Worm (Caenorhabditis elegans) whole organism, L4 larva: Measurements from ENCODE around the gene F55G1.7.
A peak's percentile ranks its signal among the peaks of the same experiment; 100 is the strongest.

ENCODE experiments used
- F10B5.3 ChIP-seq: sonication (generic microtip); optimal IDR thresholded peaks from 2 replicates; lab custom pipeline; 2016; ENCODE audit warnings: mild to moderate bottlenecking, missing genetic modification characterization, missing compliant biosample characterization
- F26F4.8 ChIP-seq: fragments of 200-800 bp; sonication (Bioruptor generic); conservative IDR thresholded peaks from 2 replicates; pipeline ENCODE4 v1.3.6; 2022; ENCODE audit warnings: missing genetic modification characterization, missing compliant biosample characterization
- F37D6.2 ChIP-seq: sonication (generic microtip); optimal IDR thresholded peaks from 2 replicates; lab custom pipeline; 2016; ENCODE audit warnings: mild to moderate bottlenecking, missing genetic modification characterization, missing compliant biosample characterization
- F44E2.7 ChIP-seq: fragments of 200-800 bp; sonication (Bioruptor generic); IDR thresholded peaks from 2 replicates; pipeline ENCODE4 v2.1.2; 2022; ENCODE audit warnings: missing genetic modification characterization, missing compliant biosample characterization
- F49E8.2 ChIP-seq: sonication (generic microtip); optimal IDR thresholded peaks from 2 replicates; lab custom pipeline; 2016; ENCODE audit warnings: missing compliant biosample characterization, mild to moderate bottlenecking, missing genetic modification characterization, borderline replicate concordance
- T20F7.1 ChIP-seq: fragments of 200-800 bp; sonication (Bioruptor generic); optimal IDR thresholded peaks from 2 replicates; lab custom pipeline; 2018; ENCODE audit warnings: mild to moderate bottlenecking, missing genetic modification characterization, missing compliant biosample characterization
- Y105C5A.15 ChIP-seq: fragments of 200-800 bp; sonication (Bioruptor generic); IDR thresholded peaks from 2 replicates; pipeline ENCODE4 v1.3.6; 2022; ENCODE audit warnings: missing genetic modification characterization, missing compliant biosample characterization
- Y75B8A.6 ChIP-seq: fragments of 200-800 bp; sonication (Bioruptor generic); IDR thresholded peaks from 2 replicates; pipeline ENCODE4 v1.3.6; 2022; ENCODE audit warnings: missing genetic modification reagents, missing genetic modification characterization, missing compliant biosample characterization
- aly-2 ChIP-seq: sonication (generic microtip); optimal IDR thresholded peaks from 2 replicates; lab custom pipeline; 2018; ENCODE audit warnings: missing biosample characterization, missing genetic modification characterization
- arid-1 ChIP-seq: fragments of 200-800 bp; sonication (Bioruptor generic); conservative IDR thresholded peaks from 2 replicates; pipeline ENCODE4 v1.3.6; 2022; ENCODE audit warnings: missing genetic modification reagents, missing genetic modification characterization, missing compliant biosample characterization
- attf-4 ChIP-seq: sonication (generic microtip); optimal IDR thresholded peaks from 3 replicates; lab custom pipeline; 2017; ENCODE audit warnings: missing biosample characterization, missing genetic modification characterization
- ceh-20 ChIP-seq: fragments of 200-800 bp; sonication (Bioruptor generic); IDR thresholded peaks from 2 replicates; pipeline ENCODE4 v1.3.6; 2022; ENCODE audit warnings: missing genetic modification reagents, missing genetic modification characterization, missing compliant biosample characterization
- ceh-62 ChIP-seq: sonication (generic microtip); optimal IDR thresholded peaks from 2 replicates; lab custom pipeline; 2017; ENCODE audit warnings: missing biosample characterization, missing genetic modification characterization
- ces-1 ChIP-seq: fragments of 150-350 bp; sonication (generic microtip); optimal IDR thresholded peaks from 4 replicates; lab custom pipeline; 2014; ENCODE audit warnings: missing biosample characterization, missing genetic modification reagents, missing genetic modification characterization
- ctbp-1 ChIP-seq: fragments of 200-800 bp; sonication (Bioruptor generic); IDR thresholded peaks from 2 replicates; pipeline ENCODE4 v1.3.6; 2022; ENCODE audit warnings: missing genetic modification reagents, missing genetic modification characterization, missing compliant biosample characterization
- daf-16 ChIP-seq, 3 experiments: sonication (generic microtip); optimal IDR thresholded peaks; 2 replicates each; lab custom pipeline; 2016 to 2017; ENCODE audit warnings: missing genetic modification characterization in 3 of 3, missing genetic modification reagents in 3 of 3, mild to moderate bottlenecking in 2 of 3, missing compliant biosample characterization in 2 of 3, missing biosample characterization in 1 of 3, moderate library complexity in 1 of 3
- daf-8 ChIP-seq: fragments of 200-800 bp; sonication (Bioruptor generic); IDR thresholded peaks from 2 replicates; pipeline ENCODE4 v1.3.6; 2022; ENCODE audit warnings: missing genetic modification characterization, missing compliant biosample characterization
- dmd-9 ChIP-seq: fragments of 200-800 bp; sonication (Bioruptor generic); IDR thresholded peaks from 2 replicates; pipeline ENCODE4 v1.3.6; 2022; ENCODE audit warnings: missing genetic modification reagents, missing genetic modification characterization, missing compliant biosample characterization
- dpl-1 ChIP-seq: fragments of 150-350 bp; optimal IDR thresholded peaks from 2 replicates; lab custom pipeline; 2014; ENCODE audit warnings: missing biosample characterization, missing genetic modification reagents, missing genetic modification characterization
- dve-1 ChIP-seq: sonication (generic microtip); optimal IDR thresholded peaks from 2 replicates; lab custom pipeline; 2017; ENCODE audit warnings: antibody characterized with exemption, mild to moderate bottlenecking, missing genetic modification characterization, missing compliant biosample characterization; ENCODE audit not compliant: insufficient read depth
- egl-43 ChIP-seq: fragments of 200-800 bp; sonication (Bioruptor generic); IDR thresholded peaks from 2 replicates; pipeline ENCODE4 v1.3.6; 2022; ENCODE audit warnings: missing genetic modification reagents, missing genetic modification characterization, missing compliant biosample characterization
- fkh-10 ChIP-seq: fragments of 150-350 bp; optimal IDR thresholded peaks from 2 replicates; lab custom pipeline; 2014; ENCODE audit warnings: missing biosample characterization, missing genetic modification reagents, missing genetic modification characterization
- fos-1 ChIP-seq: fragments of 150-350 bp; optimal IDR thresholded peaks from 2 replicates; lab custom pipeline; 2014; ENCODE audit warnings: missing biosample characterization, missing genetic modification characterization
- gei-8 ChIP-seq: fragments of 200-800 bp; sonication (Bioruptor generic); optimal IDR thresholded peaks from 2 replicates; lab custom pipeline; 2018; ENCODE audit warnings: mild to moderate bottlenecking, missing genetic modification characterization, missing compliant biosample characterization
- hif-1 ChIP-seq, 2 experiments: sonication (generic microtip); optimal IDR thresholded peaks; 2 replicates each; lab custom pipeline; 2016 to 2017; ENCODE audit warnings: missing compliant biosample characterization in 2 of 2, missing genetic modification characterization in 2 of 2, missing genetic modification reagents in 2 of 2, missing genotype in 2 of 2, mild to moderate bottlenecking in 1 of 2
- hmg-1.1 ChIP-seq: fragments of 200-800 bp; sonication (Bioruptor generic); IDR thresholded peaks from 2 replicates; pipeline ENCODE4 v1.3.6; 2022; ENCODE audit warnings: missing genetic modification reagents, missing genetic modification characterization, missing compliant biosample characterization
- lim-7 ChIP-seq: fragments of 200-800 bp; sonication (Bioruptor generic); IDR thresholded peaks from 2 replicates; pipeline ENCODE4 v1.3.6; 2022; ENCODE audit warnings: missing genetic modification characterization, missing compliant biosample characterization
- lin-29 ChIP-seq: fragments of 200-800 bp; sonication (Bioruptor generic); IDR thresholded peaks from 2 replicates; pipeline ENCODE4 v1.3.6; 2022; ENCODE audit warnings: missing genetic modification reagents, missing genetic modification characterization, missing compliant biosample characterization
- lin-38 ChIP-seq: fragments of 200-800 bp; sonication (Bioruptor generic); IDR thresholded peaks from 2 replicates; pipeline ENCODE4 v1.3.6; 2022; ENCODE audit warnings: missing genetic modification reagents, missing genetic modification characterization, missing compliant biosample characterization
- lir-3 ChIP-seq: sonication (generic microtip); optimal IDR thresholded peaks from 2 replicates; lab custom pipeline; 2016; ENCODE audit warnings: mild to moderate bottlenecking, missing genetic modification characterization, missing compliant biosample characterization
- madf-5 ChIP-seq, 2 experiments: fragments of 200-800 bp; sonication (Bioruptor generic); IDR thresholded peaks; 2 replicates each; pipeline ENCODE4 v1.3.6; 2022; ENCODE audit warnings: missing compliant biosample characterization in 2 of 2, missing genetic modification characterization in 2 of 2
- madf-9 ChIP-seq: fragments of 200-800 bp; sonication (Bioruptor generic); conservative IDR thresholded peaks from 2 replicates; pipeline ENCODE4 v1.3.6; 2022; ENCODE audit warnings: missing genetic modification reagents, missing genetic modification characterization, missing compliant biosample characterization
- mdt-29 ChIP-seq: fragments of 200-800 bp; sonication (Bioruptor generic); IDR thresholded peaks from 2 replicates; pipeline ENCODE4 v1.3.6; 2022; ENCODE audit warnings: missing genetic modification reagents, missing genetic modification characterization, missing compliant biosample characterization
- mxl-3 ChIP-seq: fragments of 200-800 bp; sonication (Bioruptor generic); optimal IDR thresholded peaks from 2 replicates; lab custom pipeline; 2018; ENCODE audit warnings: mild to moderate bottlenecking, missing genetic modification characterization, missing compliant biosample characterization
- nhr-111 ChIP-seq: fragments of 200-800 bp; sonication (Bioruptor generic); optimal IDR thresholded peaks from 2 replicates; lab custom pipeline; 2018; ENCODE audit warnings: mild to moderate bottlenecking, missing genetic modification characterization, missing compliant biosample characterization
- nhr-237 ChIP-seq: sonication (generic microtip); optimal IDR thresholded peaks from 2 replicates; lab custom pipeline; 2017; ENCODE audit warnings: missing biosample characterization, missing genetic modification characterization
- nhr-28 ChIP-seq: fragments of 150-350 bp; optimal IDR thresholded peaks from 2 replicates; lab custom pipeline; 2014; ENCODE audit warnings: missing biosample characterization, missing genetic modification characterization
- nhr-48 ChIP-seq: sonication (generic microtip); optimal IDR thresholded peaks from 2 replicates; lab custom pipeline; 2016; ENCODE audit warnings: mild to moderate bottlenecking, missing genetic modification characterization, missing compliant biosample characterization
- pqm-1 ChIP-seq: sonication (generic microtip); optimal IDR thresholded peaks from 2 replicates; lab custom pipeline; 2017; ENCODE audit warnings: missing biosample characterization, missing genetic modification characterization
- rbr-2 ChIP-seq: sonication (generic microtip); optimal IDR thresholded peaks from 2 replicates; lab custom pipeline; 2016; ENCODE audit warnings: missing genotype, missing genetic modification characterization, missing compliant biosample characterization
- spr-1 ChIP-seq: sonication (generic microtip); optimal IDR thresholded peaks from 2 replicates; lab custom pipeline; 2016; ENCODE audit warnings: mild to moderate bottlenecking, missing genetic modification characterization, missing compliant biosample characterization
- unc-62 ChIP-seq, 3 experiments: fragments of 150-350 bp in 1 of 3; sonication (generic microtip); optimal IDR thresholded peaks in 2 of 3; peaks in 1 of 3; 1 replicate in 1 of 3; 2 replicates in 2 of 3; lab custom pipeline; 2014 to 2017; ENCODE audit warnings: missing biosample characterization in 3 of 3, missing genetic modification characterization in 3 of 3, missing genetic modification reagents in 3 of 3, missing genotype in 1 of 3
- vab-7 ChIP-seq: fragments of 200-800 bp; sonication (Bioruptor generic); IDR thresholded peaks from 2 replicates; pipeline ENCODE4 v1.3.6; 2022; ENCODE audit warnings: missing genetic modification reagents, missing genetic modification characterization, missing compliant biosample characterization
- zfp-3 ChIP-seq: fragments of 200-800 bp; sonication (Bioruptor generic); conservative IDR thresholded peaks from 2 replicates; pipeline ENCODE4 v1.3.6; 2022; ENCODE audit warnings: missing genetic modification reagents, missing genetic modification characterization, missing compliant biosample characterization
- zip-2 ChIP-seq: fragments of 150-350 bp; optimal IDR thresholded peaks from 2 replicates; lab custom pipeline; 2014; ENCODE audit warnings: missing biosample characterization, missing genetic modification characterization
- ztf-11 ChIP-seq: fragments of 150-350 bp; optimal IDR thresholded peaks from 2 replicates; lab custom pipeline; 2014; ENCODE audit warnings: missing biosample characterization, missing genetic modification characterization

Gene F55G1.7

DNA sequence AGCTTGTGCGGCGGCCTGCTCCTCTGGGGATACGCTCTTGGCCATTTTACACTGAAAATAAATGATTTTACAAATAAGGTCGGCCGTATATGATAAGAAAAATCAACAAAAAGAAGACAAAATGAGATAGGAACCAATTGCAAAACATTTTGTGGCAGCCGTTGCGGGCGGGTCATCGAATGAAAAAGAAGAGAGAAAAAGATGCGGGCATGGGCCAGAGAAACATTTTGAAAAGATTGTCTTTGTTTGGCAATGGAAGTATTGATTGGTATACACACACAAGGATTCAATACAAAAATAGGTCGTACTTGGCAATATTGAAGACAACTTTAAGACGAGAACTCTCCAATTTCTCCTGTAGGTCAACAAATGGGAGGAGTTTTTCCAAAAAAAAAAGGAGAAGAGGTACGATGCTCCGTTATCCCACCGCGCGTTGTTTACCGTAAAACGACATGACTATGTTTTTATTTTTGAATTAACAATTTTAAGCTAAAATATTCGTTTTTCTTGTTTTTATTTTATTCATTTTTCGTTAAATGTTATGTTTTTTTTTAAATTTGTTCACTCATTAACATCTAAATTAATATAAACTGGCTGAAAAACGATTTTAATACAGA lies 43.1 kb upstream of the F55G1.7 start, which contains the start of the genes plc-4 and R05G6.4 (continued):
- TF ChIP-seq pqm-1, result no peak
- no peak for TF ChIP-seq zip-2
- TF ChIP-seq ceh-62 (tag; lab: Kevin White, UChicago), result no peak
- no peak for TF ChIP-seq vab-7
- no peak for TF ChIP-seq ctbp-1 (GFP tag; lab: Robert Waterston, UW)
- TF ChIP-seq mxl-3 (GFP tag; lab: Kevin White, UChicago), result no peak
- TF ChIP-seq ztf-11 (tag; lab: Kevin White, UChicago), result no peak
- TF ChIP-seq daf-16 (GFP tag; optimal IDR thresholded peaks at IDR 0.05; lab: Kevin White, UChicago), result no peak
- peak; percentile 32 for TF ChIP-seq daf-16 (tag; optimal IDR thresholded peaks at IDR 0.05; lab: Kevin White, UChicago)
- TF ChIP-seq F49E8.2, result no peak
- no peak for TF ChIP-seq F10B5.3 (tag; lab: Kevin White, UChicago)
- no peak for TF ChIP-seq egl-43 (GFP tag; lab: Robert Waterston, UW)
- TF ChIP-seq lim-7 (GFP tag; lab: Robert Waterston, UW), result no peak
- TF ChIP-seq dpl-1 (GFP tag; lab: Kevin White, UChicago), result peak; percentile 46
- 0 out of 2 replicates have a peak, but pooled peaks have one; percentile 11 for TF ChIP-seq lin-38 (GFP tag; lab: Robert Waterston, UW)
- TF ChIP-seq zfp-3 (GFP tag; lab: Robert Waterston, UW), result no peak

DNA sequence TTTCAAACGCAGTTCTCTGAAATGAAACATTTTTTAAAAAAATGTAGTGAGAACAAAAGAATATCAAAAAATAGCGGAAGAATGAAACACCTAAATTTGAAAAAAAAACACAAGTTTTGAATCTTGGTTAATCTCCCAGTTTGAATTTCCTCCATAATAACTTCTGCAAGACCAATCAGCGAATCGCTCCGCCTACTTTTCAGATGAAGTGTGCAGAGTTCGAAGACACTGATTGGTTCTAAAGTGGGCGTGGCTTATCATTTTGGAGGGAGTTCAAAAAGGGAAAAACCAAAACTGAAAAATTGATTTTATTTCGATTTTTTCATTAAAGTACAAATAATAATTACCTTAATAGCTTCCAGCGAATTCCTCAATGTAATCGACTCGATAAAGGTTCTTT lies 41.2 kb upstream of the F55G1.7 start:
- TF ChIP-seq dpl-1 (GFP tag; lab: Kevin White, UChicago) (peak; percentile 18), Y105C5A.15 (GFP tag; lab: Robert Waterston, UW) (no peak), daf-8 (GFP tag; lab: Robert Waterston, UW) (no peak)
- TF ChIP-seq, all 104 proteins: peak for 1

- no peak for TF ChIP-seq lin-29
- no peak for TF ChIP-seq nhr-48 (tag; lab: Kevin White, UChicago)
- TF ChIP-seq F37D6.2 (tag; lab: Kevin White, UChicago), result no peak
- TF ChIP-seq arid-1 (GFP tag; lab: Robert Waterston, UW), result no peak
- TF ChIP-seq unc-62 (GFP tag; optimal IDR thresholded peaks at IDR 0.05 in 1 of 2; lab: Kevin White, UChicago), result peak in 1 of 2 experiments; percentile 38
- TF ChIP-seq unc-62 (tag; optimal IDR thresholded peaks at IDR 0.05; lab: Kevin White, UChicago), result no peak
- no peak for TF ChIP-seq nhr-28 (tag; lab: Kevin White, UChicago)
- TF ChIP-seq dmd-9, result no peak
- TF ChIP-seq attf-4 (tag; lab: Kevin White, UChicago), result no peak
- TF ChIP-seq nhr-237, result no peak
- no peak for TF ChIP-seq gei-8 (GFP tag; lab: Kevin White, UChicago)
- TF ChIP-seq dve-1 (tag; lab: Kevin White, UChicago), result no peak
- TF ChIP-seq ceh-20 (GFP tag; lab: Robert Waterston, UW), result no peak
- no peak for TF ChIP-seq hmg-1.1 (GFP tag; lab: Robert Waterston, UW)
- no peak for TF ChIP-seq F26F4.8
- no peak for TF ChIP-seq pqm-1
- no peak for TF ChIP-seq F44E2.7
- TF ChIP-seq fkh-10 (GFP tag; lab: Kevin White, UChicago), result no peak
- TF ChIP-seq madf-5 (GFP tag; IDR thresholded peaks at IDR 0.05; lab: Robert Waterston, UW), result no peak
- 0 out of 2 replicates have a peak, but pooled peaks have one; percentile 18 for TF ChIP-seq lin-38 (GFP tag; lab: Robert Waterston, UW)
- TF ChIP-seq nhr-111 (GFP tag; lab: Kevin White, UChicago), result no peak
- TF ChIP-seq T20F7.1 (GFP tag; lab: Kevin White, UChicago), result no peak
- TF ChIP-seq hif-1 (tag; optimal IDR thresholded peaks at IDR 0.05; lab: Kevin White, UChicago), result no peak
- no peak for TF ChIP-seq spr-1 (tag; lab: Kevin White, UChicago)
- no peak for TF ChIP-seq lir-3
- no peak for TF ChIP-seq Y75B8A.6
- peak; percentile 27 for TF ChIP-seq dpl-1 (GFP tag; lab: Kevin White, UChicago)
- no peak for TF ChIP-seq rbr-2
- TF ChIP-seq fos-1 (tag; lab: Kevin White, UChicago), result no peak
- TF ChIP-seq mdt-29 (GFP tag; lab: Robert Waterston, UW), result no peak
- TF ChIP-seq madf-9 (GFP tag; lab: Robert Waterston, UW), result no peak
- TF ChIP-seq ces-1 (GFP tag; lab: Kevin White, UChicago), result no peak
- no peak for TF ChIP-seq aly-2 (tag; lab: Kevin White, UChicago)
These were observed 39.2 kb upstream of the F55G1.7 start for ce11 chrIV:7508850-7509249.
